Worm (Caenorhabditis elegans) whole organism, mixed stage, embryonic: Measurements from ENCODE around the gene bus-2.

Experiments
- lin-13 ChIP-seq: fragments of 150-350 bp; optimal IDR thresholded peaks from 2 replicates; lab custom pipeline; 2014; ENCODE audit warnings: missing biosample characterization, missing genetic modification characterization
- lsy-2 ChIP-seq: fragments of 150-350 bp; optimal IDR thresholded peaks from 2 replicates; lab custom pipeline; 2014; ENCODE audit warnings: missing biosample characterization, missing genetic modification characterization
- pha-4 ChIP-seq: fragments of 150-350 bp; optimal IDR thresholded peaks from 2 replicates; lab custom pipeline; 2018; ENCODE audit warnings: missing biosample characterization, missing genetic modification reagents, missing genetic modification characterization
- sptf-1 ChIP-seq: sonication (generic microtip); optimal IDR thresholded peaks from 2 replicates; lab custom pipeline; 2017; ENCODE audit warnings: mild to moderate bottlenecking, missing genetic modification characterization, moderate library complexity, missing compliant biosample characterization
- unc-62 ChIP-seq: fragments of 150-350 bp; optimal IDR thresholded peaks from 2 replicates; lab custom pipeline; 2014; ENCODE audit warnings: missing biosample characterization, missing genetic modification reagents, missing genetic modification characterization
- ztf-11 ChIP-seq: fragments of 150-350 bp; optimal IDR thresholded peaks from 2 replicates; lab custom pipeline; 2014; ENCODE audit warnings: missing biosample characterization, missing genetic modification characterization

DNA sequence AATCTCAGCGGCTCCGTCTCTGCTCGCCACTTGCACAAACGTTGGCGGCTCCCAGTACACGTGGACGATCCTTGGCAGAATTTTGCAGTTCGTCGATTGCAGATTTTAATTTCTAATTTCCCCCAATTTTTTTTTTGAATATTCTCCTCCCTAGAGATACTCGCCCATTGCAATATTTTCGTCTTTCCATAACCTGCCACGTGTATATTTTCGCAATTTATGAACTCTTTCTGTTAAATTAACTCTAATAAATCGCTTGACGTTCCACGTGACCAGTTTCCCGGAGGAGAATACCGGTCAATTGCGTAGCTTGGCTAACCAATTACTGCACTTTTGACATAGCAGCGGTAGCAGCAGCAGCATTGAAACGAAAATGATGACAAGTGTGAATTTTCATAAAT lies 8.7 kb downstream of the bus-2 start:
- no peak for TF ChIP-seq ztf-11
- no peak for TF ChIP-seq unc-62 (GFP tag; lab: Kevin White, UChicago)
- TF ChIP-seq sptf-1 = no peak
- TF ChIP-seq lin-13 (tag; lab: Kevin White, UChicago) = no peak
- no peak for TF ChIP-seq pha-4 (tag; lab: Kevin White, UChicago)
- no peak for TF ChIP-seq lsy-2
